Worm (Caenorhabditis elegans) whole organism, L4 larva: Measurements from ENCODE around the gene C05B5.1.

Experiments
- daf-19 ChIP-seq: fragments of 200-800 bp; sonication (Bioruptor generic); conservative IDR thresholded peaks from 2 replicates; pipeline ENCODE4 v1.3.6; 2022; ENCODE audit warnings: missing genetic modification characterization, missing compliant biosample characterization
- lin-29 ChIP-seq: fragments of 200-800 bp; sonication (Bioruptor generic); IDR thresholded peaks from 2 replicates; pipeline ENCODE4 v1.3.6; 2022; ENCODE audit warnings: missing genetic modification reagents, missing genetic modification characterization, missing compliant biosample characterization
- nhr-28 ChIP-seq: fragments of 150-350 bp; optimal IDR thresholded peaks from 2 replicates; lab custom pipeline; 2014; ENCODE audit warnings: missing biosample characterization, missing genetic modification characterization
- skn-1 ChIP-seq: fragments of 150-350 bp; optimal IDR thresholded peaks from 2 replicates; lab custom pipeline; 2014; ENCODE audit warnings: missing biosample characterization, missing genetic modification characterization
- tra-1 ChIP-seq: fragments of 200-800 bp; sonication (Bioruptor generic); IDR thresholded peaks from 2 replicates; pipeline ENCODE4 v1.3.6; 2022; ENCODE audit warnings: missing genetic modification reagents, missing genetic modification characterization, missing compliant biosample characterization

- TF ChIP-seq lin-29 (GFP tag; lab: Robert Waterston, UW) (no peak), daf-19 (GFP tag; lab: Robert Waterston, UW) (no peak), nhr-28 (tag; lab: Kevin White, UChicago) (no peak), tra-1 (GFP tag; lab: Robert Waterston, UW) (no peak), skn-1 (tag; lab: Kevin White, UChicago) (no peak)
These were observed 3.1 kb upstream of the C05B5.1 start for ce11 chrIII:9991324-9991723.
